Fruit fly (Drosophila melanogaster) whole organism, wandering third instar larva: ENCODE results near the gene CG7333.

Experiments
- Abd-B ChIP-seq: fragments of >200 bp; optimal IDR thresholded peaks from 2 replicates; lab custom pipeline; 2017; ENCODE audit warnings: missing biosample characterization, missing genetic modification characterization
- CG32264 ChIP-seq: fragments of 200-800 bp; sonication (Bioruptor generic); optimal IDR thresholded peaks from 2 replicates; lab custom pipeline; 2016; ENCODE audit warnings: missing biosample characterization, missing genetic modification characterization
- CG9705 ChIP-seq: fragments of 200-800 bp; sonication (Bioruptor generic); optimal IDR thresholded peaks from 2 replicates; lab custom pipeline; 2018; ENCODE audit warnings: missing biosample characterization, mild to moderate bottlenecking, missing genetic modification characterization
- CrebA ChIP-seq: fragments of 200-800 bp; sonication (Bioruptor generic); optimal IDR thresholded peaks from 2 replicates; lab custom pipeline; 2016; ENCODE audit warnings: missing biosample characterization, mild to moderate bottlenecking, missing genetic modification characterization, borderline replicate concordance
- Dfd ChIP-seq: fragments of >200 bp; optimal IDR thresholded peaks from 2 replicates; lab custom pipeline; 2017; ENCODE audit warnings: missing biosample characterization, missing genetic modification characterization
- Dif ChIP-seq: fragments of 200-275, 200-300 bp; sonication (Bioruptor generic); optimal IDR thresholded peaks from 2 replicates; lab custom pipeline; 2018; ENCODE audit warnings: missing biosample characterization, missing genetic modification characterization; ENCODE audit not compliant: partially characterized antibody
- GATAd ChIP-seq: sonication (Bioruptor generic); optimal IDR thresholded peaks from 2 replicates; lab custom pipeline; 2016; ENCODE audit warnings: missing biosample characterization, missing genetic modification characterization
- HLH106 ChIP-seq: fragments of 200-800 bp; optimal IDR thresholded peaks from 3 replicates; lab custom pipeline; 2019; ENCODE audit warnings: missing biosample characterization, mild to moderate bottlenecking, missing genetic modification characterization, moderate library complexity
- Hnf4 ChIP-seq: fragments of 200-800 bp; sonication (Bioruptor generic); optimal IDR thresholded peaks from 2 replicates; lab custom pipeline; 2016; ENCODE audit warnings: missing biosample characterization, mild to moderate bottlenecking, missing genetic modification characterization
- Hr78 ChIP-seq: fragments of >200 bp; optimal IDR thresholded peaks from 2 replicates; lab custom pipeline; 2017; ENCODE audit warnings: missing biosample characterization, missing genetic modification characterization
- Hr83 ChIP-seq: fragments of 200-300 bp; sonication (Bioruptor generic); optimal IDR thresholded peaks from 2 replicates; lab custom pipeline; 2016; ENCODE audit warnings: missing biosample characterization, mild to moderate bottlenecking, missing genetic modification characterization, moderate library complexity; ENCODE audit not compliant: poor library complexity, severe bottlenecking
- Jra ChIP-seq: sonication (Bioruptor generic); optimal IDR thresholded peaks from 2 replicates; lab custom pipeline; 2016; ENCODE audit warnings: missing biosample characterization, missing genetic modification characterization
- Mio ChIP-seq: sonication (Bioruptor generic); optimal IDR thresholded peaks from 2 replicates; lab custom pipeline; 2016; ENCODE audit warnings: missing biosample characterization, missing genetic modification characterization
- Myc ChIP-seq: fragments of >200 bp; optimal IDR thresholded peaks from 2 replicates; lab custom pipeline; 2017
- N ChIP-seq: fragments of >200 bp; optimal IDR thresholded peaks from 2 replicates; lab custom pipeline; 2018; ENCODE audit warnings: missing biosample characterization, missing external identifiers, missing genetic modification characterization
- OdsH ChIP-seq: fragments of 200-800 bp; sonication (Bioruptor generic); optimal IDR thresholded peaks from 2 replicates; lab custom pipeline; 2016; ENCODE audit warnings: missing biosample characterization, mild to moderate bottlenecking, missing genetic modification characterization
- Rel ChIP-seq, 2 experiments: fragments of 200-800 bp; sonication (Bioruptor generic) in 1 of 2; optimal IDR thresholded peaks; 2 replicates in 1 of 2; 3 replicates in 1 of 2; lab custom pipeline; 2016 to 2019; ENCODE audit warnings: mild to moderate bottlenecking in 2 of 2, missing biosample characterization in 2 of 2, missing genetic modification characterization in 2 of 2, moderate library complexity in 1 of 2
- Sp1 ChIP-seq: fragments of 200-800 bp; sonication (Bioruptor generic); optimal IDR thresholded peaks from 3 replicates; lab custom pipeline; 2019; ENCODE audit warnings: missing biosample characterization, mild to moderate bottlenecking, missing genetic modification characterization, moderate library complexity
- Vsx2 ChIP-seq: fragments of 200-300, 225-300 bp; sonication (Bioruptor generic); optimal IDR thresholded peaks from 2 replicates; lab custom pipeline; 2018; ENCODE audit warnings: missing biosample characterization, missing genetic modification characterization; ENCODE audit not compliant: partially characterized antibody
- br ChIP-seq: fragments of 200-800 bp; sonication (Bioruptor generic); optimal IDR thresholded peaks from 2 replicates; lab custom pipeline; 2016; ENCODE audit warnings: missing biosample characterization, missing genetic modification characterization
- brk ChIP-seq: fragments of 200-800 bp; sonication (Bioruptor generic); optimal IDR thresholded peaks from 2 replicates; lab custom pipeline; 2016; ENCODE audit warnings: missing biosample characterization, mild to moderate bottlenecking, missing genetic modification characterization
- dl ChIP-seq, 2 experiments: fragments of 175-275, 200-275 bp in 1 of 2; fragments of 200-275 bp in 1 of 2; sonication (Bioruptor generic); optimal IDR thresholded peaks; lab custom pipeline; 2018; ENCODE audit warnings: mild to moderate bottlenecking in 2 of 2, missing biosample characterization in 2 of 2, missing genetic modification characterization in 2 of 2, moderate library complexity in 2 of 2; ENCODE audit not compliant: partially characterized antibody in 2 of 2, insufficient read depth in 1 of 2
- dmrt93B ChIP-seq: fragments of 200-800 bp; sonication (Bioruptor generic); optimal IDR thresholded peaks from 2 replicates; lab custom pipeline; 2018; ENCODE audit warnings: missing biosample characterization, mild to moderate bottlenecking, missing genetic modification characterization
- dsf ChIP-seq: sonication (Bioruptor generic); optimal IDR thresholded peaks from 2 replicates; lab custom pipeline; 2016; ENCODE audit warnings: missing biosample characterization, missing genetic modification characterization, borderline replicate concordance
- ey ChIP-seq: fragments of 200-800 bp; sonication (Bioruptor generic); optimal IDR thresholded peaks from 2 replicates; lab custom pipeline; 2016; ENCODE audit warnings: missing biosample characterization, missing genetic modification characterization
- foxo ChIP-seq, 2 experiments: fragments of 200-800 bp; sonication (Bioruptor generic); optimal IDR thresholded peaks; 2 replicates in 1 of 2; 3 replicates in 1 of 2; lab custom pipeline; 2016 to 2017; ENCODE audit warnings: missing biosample characterization in 2 of 2, missing genetic modification characterization in 2 of 2
- fru ChIP-seq: fragments of 200-800 bp; sonication (Bioruptor generic); optimal IDR thresholded peaks from 3 replicates; lab custom pipeline; 2016; ENCODE audit warnings: missing biosample characterization, mild to moderate bottlenecking, missing genetic modification characterization
- h ChIP-seq: fragments of 200-800 bp; sonication (Bioruptor generic); optimal IDR thresholded peaks from 3 replicates; lab custom pipeline; 2016; ENCODE audit warnings: missing biosample characterization, mild to moderate bottlenecking, missing genetic modification characterization
- jim ChIP-seq: fragments of 175-275, 200-325 bp; sonication (Bioruptor generic); optimal IDR thresholded peaks from 2 replicates; lab custom pipeline; 2016; ENCODE audit warnings: missing biosample characterization, mild to moderate bottlenecking, missing genetic modification characterization
- lola ChIP-seq: fragments of >200 bp; optimal IDR thresholded peaks from 2 replicates; lab custom pipeline; 2017; ENCODE audit warnings: missing biosample characterization, missing genetic modification characterization
- pan ChIP-seq: fragments of >200 bp; optimal IDR thresholded peaks from 2 replicates; lab custom pipeline; 2017
- psq ChIP-seq: fragments of 200-800 bp; sonication (Bioruptor generic); optimal IDR thresholded peaks from 3 replicates; lab custom pipeline; 2017; ENCODE audit warnings: missing biosample characterization, mild to moderate bottlenecking, missing genetic modification characterization, moderate library complexity
- rgr ChIP-seq: fragments of 200-800 bp; sonication (Bioruptor generic); optimal IDR thresholded peaks from 3 replicates; lab custom pipeline; 2016; ENCODE audit warnings: missing biosample characterization, mild to moderate bottlenecking, missing genetic modification characterization
- sage ChIP-seq: fragments of 200-800 bp; sonication (Bioruptor generic); optimal IDR thresholded peaks from 2 replicates; lab custom pipeline; 2016; ENCODE audit warnings: missing biosample characterization, mild to moderate bottlenecking, missing genetic modification characterization
- sv ChIP-seq: fragments of 200-800 bp; sonication (Bioruptor generic); optimal IDR thresholded peaks from 3 replicates; lab custom pipeline; 2016; ENCODE audit warnings: missing biosample characterization, missing genetic modification characterization
- tai ChIP-seq: sonication (Bioruptor generic); optimal IDR thresholded peaks from 2 replicates; lab custom pipeline; 2016; ENCODE audit warnings: missing biosample characterization, missing genetic modification characterization
- usp ChIP-seq: fragments of >200 bp; optimal IDR thresholded peaks from 2 replicates; lab custom pipeline; 2017; ENCODE audit warnings: missing biosample characterization, missing genetic modification characterization
- woc ChIP-seq: sonication (Bioruptor generic); optimal IDR thresholded peaks from 2 replicates; lab custom pipeline; 2016; ENCODE audit warnings: missing biosample characterization, mild to moderate bottlenecking, missing genetic modification characterization

The CG7333 gene

dm6 chr3R:19600335-19600734 lies at the start of gene CG7333:
Gene CG7333, plus strand, starts transcription at chr3R:19600635.
- TF ChIP-seq h (GFP tag; lab: Kevin White, UChicago) (no peak), fru (no peak), Jra (GFP tag; lab: Kevin White, UChicago) (no peak), woc (GFP tag; lab: Kevin White, UChicago) (no peak), ey (GFP tag; lab: Kevin White, UChicago) (no peak), Mio (no peak), jim (GFP tag; lab: Kevin White, UChicago) (no peak), CG32264 (GFP tag; lab: Kevin White, UChicago) (no peak), Dif (GFP tag; lab: Kevin White, UChicago) (no peak), Rel (GFP tag; optimal IDR thresholded peaks at IDR 0.05; lab: Kevin White, UChicago) (no peak), Rel (tag; optimal IDR thresholded peaks at IDR 0.05; lab: Kevin White, UChicago) (no peak), sage (GFP tag; lab: Kevin White, UChicago) (no peak), rgr (GFP tag; lab: Kevin White, UChicago) (no peak), Sp1 (GFP tag; lab: Kevin White, UChicago) (no peak), br (no peak), Abd-B (GFP tag; lab: Kevin White, UChicago) (no peak)
- TF ChIP-seq, all 38 proteins: peak for 0

- TF ChIP-seq foxo (GFP tag; optimal IDR thresholded peaks at IDR 0.05; lab: Kevin White, UChicago) (no peak), N (GFP tag; lab: Kevin White, UChicago) (no peak), psq (GFP tag; lab: Kevin White, UChicago) (peak; percentile 67), Hnf4 (GFP tag; lab: Kevin White, UChicago) (no peak), Dif (GFP tag; lab: Kevin White, UChicago) (peak; percentile 18), fru (no peak), dsf (GFP tag; lab: Kevin White, UChicago) (no peak), Rel (GFP tag; optimal IDR thresholded peaks at IDR 0.05; lab: Kevin White, UChicago) (peak; percentile 43), Rel (tag; optimal IDR thresholded peaks at IDR 0.05; lab: Kevin White, UChicago) (peak; percentile 39), h (GFP tag; lab: Kevin White, UChicago) (no peak), Dfd (GFP tag; lab: Kevin White, UChicago) (no peak), Hr83 (GFP tag; lab: Kevin White, UChicago) (no peak), pan (lab: Kevin White, UChicago) (no peak), dmrt93B (GFP tag; lab: Kevin White, UChicago) (no peak), Vsx2 (GFP tag; lab: Kevin White, UChicago) (no peak), sv (no peak), br (no peak), woc (GFP tag; lab: Kevin White, UChicago) (peak; percentile 10), Hr78 (no peak), OdsH (no peak), tai (GFP tag; lab: Kevin White, UChicago) (peak; percentile 46), sage (GFP tag; lab: Kevin White, UChicago) (no peak), HLH106 (tag; lab: Kevin White, UChicago) (no peak), Abd-B (GFP tag; lab: Kevin White, UChicago) (no peak), brk (GFP tag; lab: Kevin White, UChicago) (peak; percentile 62), CG32264 (GFP tag; lab: Kevin White, UChicago) (no peak), CG9705 (GFP tag; lab: Kevin White, UChicago) (no peak), jim (GFP tag; lab: Kevin White, UChicago) (no peak), Myc (lab: Kevin White, UChicago) (no peak), ey (GFP tag; lab: Kevin White, UChicago) (no peak), CrebA (peak; percentile 75), usp (GFP tag; lab: Kevin White, UChicago) (no peak), dl (GFP tag; optimal IDR thresholded peaks at IDR 0.05; lab: Kevin White, UChicago; ENCODE audit: insufficient read depth in 1 of 2, partially characterized antibody in 2 of 2) (peak in 1 of 2 experiments; percentile 4), Jra (GFP tag; lab: Kevin White, UChicago) (no peak), Mio (no peak), Sp1 (GFP tag; lab: Kevin White, UChicago) (peak; percentile 36), GATAd (GFP tag; lab: Kevin White, UChicago) (no peak), lola (GFP tag; lab: Kevin White, UChicago) (no peak), rgr (GFP tag; lab: Kevin White, UChicago) (no peak)
Measured at dm6 chr3R:19568736-19569135, 31.7 kb upstream of the CG7333 start.
